Fruit fly (Drosophila melanogaster) whole organism, prepupa: ENCODE results near the gene mRpL22.

Experiments used
- CG10631 ChIP-seq: fragments of 200-800 bp; sonication (Bioruptor generic); optimal IDR thresholded peaks from 2 replicates; lab custom pipeline; 2016; ENCODE audit warnings: missing biosample characterization, missing genetic modification characterization
- CG11902 ChIP-seq: fragments of 200-800 bp; sonication (Bioruptor generic); optimal IDR thresholded peaks from 3 replicates; lab custom pipeline; 2016; ENCODE audit warnings: missing biosample characterization, missing genetic modification characterization
- CG1621 ChIP-seq: fragments of 200-800 bp; sonication (Bioruptor generic); optimal IDR thresholded peaks from 3 replicates; lab custom pipeline; 2018; ENCODE audit warnings: missing biosample characterization, mild to moderate bottlenecking, missing genetic modification characterization
- CG32006 ChIP-seq: fragments of 200-800 bp; sonication (Bioruptor generic); optimal IDR thresholded peaks from 3 replicates; lab custom pipeline; 2017; ENCODE audit warnings: missing biosample characterization, mild to moderate bottlenecking, missing genetic modification characterization
- CG9139 ChIP-seq: fragments of 200-800 bp; sonication (Bioruptor generic); optimal IDR thresholded peaks from 3 replicates; lab custom pipeline; 2017; ENCODE audit warnings: missing biosample characterization, mild to moderate bottlenecking, missing genetic modification characterization
- Eip75B ChIP-seq: fragments of 200-800 bp; sonication (Bioruptor generic); optimal IDR thresholded peaks from 3 replicates; lab custom pipeline; 2016; ENCODE audit warnings: missing biosample characterization, missing genetic modification characterization
- Ets21C ChIP-seq: fragments of 200-800 bp; sonication (Bioruptor generic); optimal IDR thresholded peaks from 3 replicates; lab custom pipeline; 2016; ENCODE audit warnings: missing biosample characterization, missing genetic modification characterization
- Gug ChIP-seq: fragments of 200-800 bp; sonication (Bioruptor generic); IDR thresholded peaks from 2 replicates; pipeline ENCODE4 v1.3.6; 2022; ENCODE audit warnings: missing biosample characterization, missing genetic modification characterization
- Hr4 ChIP-seq: fragments of 200-800 bp; sonication (Bioruptor generic); optimal IDR thresholded peaks from 3 replicates; lab custom pipeline; 2016; ENCODE audit warnings: missing biosample characterization, missing genetic modification characterization
- Met ChIP-seq: fragments of 200-800 bp; sonication (Bioruptor generic); optimal IDR thresholded peaks from 3 replicates; lab custom pipeline; 2016; ENCODE audit warnings: missing biosample characterization, missing genetic modification characterization
- acj6 ChIP-seq: fragments of 200-800 bp; sonication (Bioruptor generic); optimal IDR thresholded peaks from 3 replicates; lab custom pipeline; 2016; ENCODE audit warnings: missing biosample characterization, missing genetic modification characterization
- net ChIP-seq: fragments of 200-800 bp; sonication (Bioruptor generic); optimal IDR thresholded peaks from 3 replicates; lab custom pipeline; 2016; ENCODE audit warnings: missing biosample characterization, missing genetic modification characterization
- spab ChIP-seq: fragments of 200-800 bp; sonication (Bioruptor generic); optimal IDR thresholded peaks from 2 replicates; lab custom pipeline; 2017; ENCODE audit warnings: missing biosample characterization, mild to moderate bottlenecking, missing genetic modification characterization, missing genetic modification reagents
- svp ChIP-seq: fragments of 200-800 bp; sonication (Bioruptor generic); peaks from one replicate; lab custom pipeline; 2016; ENCODE audit warnings: missing biosample characterization, missing genetic modification characterization

DNA sequence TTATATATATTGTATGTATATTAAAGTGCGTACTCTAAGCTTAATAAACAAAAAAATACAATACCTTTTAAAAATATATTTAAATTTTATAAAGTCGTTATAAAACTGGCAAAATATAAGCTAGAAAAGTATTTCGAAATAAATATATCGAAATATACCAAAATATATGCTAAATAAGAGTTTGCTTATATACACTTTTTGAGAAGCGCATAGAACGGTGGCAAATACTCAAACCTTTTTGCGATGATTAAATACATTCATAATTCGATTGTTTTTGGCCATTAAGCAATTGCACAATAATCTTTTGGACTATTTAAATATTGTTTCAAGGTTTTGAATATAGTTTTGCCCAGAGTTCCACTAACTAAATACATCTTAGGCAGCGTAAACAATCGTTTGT, 25.4 kb downstream of the mRpL22 start:
- TF ChIP-seq CG1621 (tag; lab: Kevin White, UChicago) = no peak
- no peak for TF ChIP-seq net (GFP tag; lab: Kevin White, UChicago)
- TF ChIP-seq CG11902 = no peak
- no peak for TF ChIP-seq svp (GFP tag; lab: Kevin White, UChicago)
- TF ChIP-seq Eip75B (GFP tag; lab: Kevin White, UChicago) = no peak
- no peak for TF ChIP-seq Hr4
- no peak for TF ChIP-seq Gug (GFP tag; lab: Robert Waterston, UW)
- TF ChIP-seq CG10631 (GFP tag; lab: Kevin White, UChicago) = no peak
- TF ChIP-seq acj6 (GFP tag; lab: Kevin White, UChicago) = no peak
- TF ChIP-seq CG9139 = no peak
- TF ChIP-seq CG32006 (GFP tag; lab: Kevin White, UChicago) = no peak
- TF ChIP-seq spab (GFP tag; lab: Kevin White, UChicago) = no peak
- no peak for TF ChIP-seq Ets21C (GFP tag; lab: Kevin White, UChicago)
- no peak for TF ChIP-seq Met (GFP tag; lab: Kevin White, UChicago)
